Fruit fly (Drosophila melanogaster) whole organism, prepupa: ENCODE data around the gene CG4017.

Source experiments
- Blimp-1 ChIP-seq: fragments of 200-800 bp; sonication (Bioruptor generic); optimal IDR thresholded peaks from 3 replicates; lab custom pipeline; 2017; ENCODE audit warnings: missing biosample characterization, missing genetic modification characterization, mild to moderate bottlenecking, moderate library complexity, missing genetic modification reagents
- CG10669 ChIP-seq: fragments of 200-800 bp; sonication (Bioruptor generic); optimal IDR thresholded peaks from 3 replicates; lab custom pipeline; 2018; ENCODE audit warnings: missing biosample characterization, mild to moderate bottlenecking, missing genetic modification characterization, moderate library complexity
- CG11294 ChIP-seq: fragments of 200-800 bp; sonication (Bioruptor generic); IDR thresholded peaks from 2 replicates; pipeline ENCODE4 v1.3.6; 2022; ENCODE audit warnings: missing biosample characterization, missing genetic modification characterization
- CG11762 ChIP-seq: fragments of 200-800 bp; sonication (Bioruptor generic); optimal IDR thresholded peaks from 3 replicates; lab custom pipeline; 2016; ENCODE audit warnings: missing biosample characterization, missing genetic modification characterization; ENCODE audit not compliant: insufficient read depth
- CG6854 ChIP-seq: fragments of 200-800 bp; sonication (Bioruptor generic); optimal IDR thresholded peaks from 2 replicates; lab custom pipeline; 2017; ENCODE audit warnings: missing biosample characterization, mild to moderate bottlenecking, missing genetic modification characterization
- Ets21C ChIP-seq: fragments of 200-800 bp; sonication (Bioruptor generic); optimal IDR thresholded peaks from 3 replicates; lab custom pipeline; 2016; ENCODE audit warnings: missing biosample characterization, missing genetic modification characterization
- Smox ChIP-seq: fragments of 200-800 bp; sonication (Bioruptor generic); optimal IDR thresholded peaks from 3 replicates; lab custom pipeline; 2016; ENCODE audit warnings: missing biosample characterization, missing genetic modification characterization
- fkh ChIP-seq: fragments of 200-800 bp; sonication (Bioruptor generic); optimal IDR thresholded peaks from 3 replicates; lab custom pipeline; 2017; ENCODE audit warnings: missing biosample characterization, mild to moderate bottlenecking, missing genetic modification characterization, moderate library complexity
- pdm3 ChIP-seq: fragments of 200-800 bp; sonication (Bioruptor generic); optimal IDR thresholded peaks from 3 replicates; lab custom pipeline; 2016; ENCODE audit warnings: missing biosample characterization, missing genetic modification characterization

dm6 chr2L:9779754-9780153 is 12.9 kb downstream of the CG4017 start:
- TF ChIP-seq CG11294 (GFP tag; lab: Robert Waterston, UW) (no peak), fkh (GFP tag; lab: Kevin White, UChicago) (no peak), CG6854 (GFP tag; lab: Kevin White, UChicago) (no peak), Ets21C (GFP tag; lab: Kevin White, UChicago) (no peak), Blimp-1 (no peak), Smox (GFP tag; lab: Kevin White, UChicago) (no peak), CG10669 (GFP tag; lab: Kevin White, UChicago) (no peak), pdm3 (GFP tag; lab: Kevin White, UChicago) (no peak), CG11762 (GFP tag; lab: Kevin White, UChicago) (no peak)
